Worm (Caenorhabditis elegans) whole organism, L1 larva: ENCODE measurements around the gene Y51B9A.14.
A peak's percentile ranks its signal among the peaks of the same experiment; 100 is the strongest.

Experiments
- C04F5.9 ChIP-seq: sonication (generic microtip); optimal IDR thresholded peaks from 2 replicates; lab custom pipeline; 2016; ENCODE audit warnings: missing genetic modification characterization, missing compliant biosample characterization
- C34B4.2 ChIP-seq: sonication (generic microtip); optimal IDR thresholded peaks from 2 replicates; lab custom pipeline; 2017; ENCODE audit warnings: mild to moderate bottlenecking, missing genetic modification characterization, missing compliant biosample characterization
- F16B12.6 ChIP-seq: fragments of 150-350 bp; optimal IDR thresholded peaks from 2 replicates; lab custom pipeline; 2014; ENCODE audit warnings: missing biosample characterization, missing genetic modification characterization
- alr-1 ChIP-seq: fragments of 200-800 bp; sonication (Bioruptor generic); optimal IDR thresholded peaks from 2 replicates; lab custom pipeline; 2018; ENCODE audit warnings: borderline replicate concordance, mild to moderate bottlenecking, missing genetic modification characterization, missing compliant biosample characterization
- ceh-63 ChIP-seq: fragments of 200-800 bp; sonication (Bioruptor generic); optimal IDR thresholded peaks from 2 replicates; lab custom pipeline; 2018; ENCODE audit warnings: mild to moderate bottlenecking, missing genetic modification characterization, missing compliant biosample characterization
- ceh-8 ChIP-seq: fragments of 200-800 bp; sonication (Bioruptor generic); optimal IDR thresholded peaks from 2 replicates; lab custom pipeline; 2018; ENCODE audit warnings: mild to moderate bottlenecking, missing genetic modification characterization, moderate library complexity, missing compliant biosample characterization
- ceh-82 ChIP-seq, 3 experiments: fragments of 150-350 bp in 1 of 3; sonication (generic microtip) in 2 of 3; optimal IDR thresholded peaks; 2 replicates each; lab custom pipeline; 2014 to 2017; ENCODE audit warnings: missing biosample characterization in 3 of 3, missing genetic modification characterization in 3 of 3
- ceh-90 ChIP-seq: sonication (generic microtip); optimal IDR thresholded peaks from 2 replicates; lab custom pipeline; 2016; ENCODE audit warnings: missing genetic modification characterization, missing compliant biosample characterization
- dsc-1 ChIP-seq: sonication (generic microtip); optimal IDR thresholded peaks from 2 replicates; lab custom pipeline; 2016; ENCODE audit warnings: mild to moderate bottlenecking, missing genetic modification characterization, missing compliant biosample characterization
- efl-3 ChIP-seq: fragments of 200-800 bp; sonication (Bioruptor generic); optimal IDR thresholded peaks from 2 replicates; lab custom pipeline; 2018; ENCODE audit warnings: mild to moderate bottlenecking, missing genetic modification characterization, missing compliant biosample characterization
- egl-13 ChIP-seq: sonication (generic microtip); optimal IDR thresholded peaks from 2 replicates; lab custom pipeline; 2016; ENCODE audit warnings: missing genotype, missing genetic modification reagents, missing genetic modification characterization, missing compliant biosample characterization
- egl-27 ChIP-seq, 2 experiments: fragments of 150-350 bp in 1 of 2; sonication (generic microtip); optimal IDR thresholded peaks; 3 replicates each; lab custom pipeline; 2017 to 2018; ENCODE audit warnings: missing biosample characterization in 2 of 2, missing genetic modification characterization in 2 of 2, missing genetic modification reagents in 2 of 2
- elt-2 ChIP-seq: sonication (generic microtip); optimal IDR thresholded peaks from 2 replicates; lab custom pipeline; 2016; ENCODE audit warnings: missing genetic modification characterization, mild to moderate bottlenecking, inconsistent platforms, missing compliant biosample characterization, missing genetic modification reagents
- elt-3 ChIP-seq, 6 experiments: fragments of 150-350 bp in 1 of 6; sonication (generic microtip); optimal IDR thresholded peaks; 2 replicates each; lab custom pipeline; 2017 to 2018; ENCODE audit warnings: missing biosample characterization in 6 of 6, missing genetic modification characterization in 6 of 6, inconsistent platforms in 1 of 6
- grh-1 ChIP-seq: fragments of 200-800 bp; sonication (Bioruptor generic); IDR thresholded peaks from 2 replicates; pipeline ENCODE4 v1.3.6; 2022; ENCODE audit warnings: missing genetic modification reagents, missing genetic modification characterization, missing compliant biosample characterization
- hlh-4 ChIP-seq: sonication (generic microtip); optimal IDR thresholded peaks from 2 replicates; lab custom pipeline; 2016; ENCODE audit warnings: mild to moderate bottlenecking, missing genetic modification characterization, missing compliant biosample characterization
- hpl-2 ChIP-seq: fragments of 150-350 bp; optimal IDR thresholded peaks from 2 replicates; lab custom pipeline; 2014; ENCODE audit warnings: missing biosample characterization, missing genetic modification reagents, missing genetic modification characterization
- irx-1 ChIP-seq: sonication (generic microtip); optimal IDR thresholded peaks from 2 replicates; lab custom pipeline; 2016; ENCODE audit warnings: missing genetic modification characterization, missing compliant biosample characterization
- jun-1 ChIP-seq: fragments of 150-350 bp; optimal IDR thresholded peaks from 2 replicates; lab custom pipeline; 2014; ENCODE audit warnings: missing biosample characterization, missing genetic modification reagents, missing genetic modification characterization
- lin-15B ChIP-seq: fragments of 150-350 bp; sonication (generic microtip); optimal IDR thresholded peaks from 3 replicates; lab custom pipeline; 2014; ENCODE audit warnings: missing biosample characterization, missing genetic modification characterization
- mab-9 ChIP-seq: fragments of 200-800 bp; sonication (Bioruptor generic); IDR thresholded peaks from 2 replicates; pipeline ENCODE4 v1.3.6; 2022; ENCODE audit warnings: missing genetic modification reagents, missing genetic modification characterization, missing compliant biosample characterization
- mep-1 ChIP-seq: fragments of 150-350 bp; optimal IDR thresholded peaks from 2 replicates; lab custom pipeline; 2014; ENCODE audit warnings: missing biosample characterization, missing genetic modification characterization
- nhr-12 ChIP-seq: sonication (generic microtip); optimal IDR thresholded peaks from 2 replicates; lab custom pipeline; 2017; ENCODE audit warnings: missing biosample characterization, missing genetic modification characterization
- nhr-237 ChIP-seq: fragments of 150-350 bp; optimal IDR thresholded peaks from 2 replicates; lab custom pipeline; 2014; ENCODE audit warnings: missing biosample characterization, missing genetic modification characterization
- nhr-28 ChIP-seq: fragments of 150-350 bp; optimal IDR thresholded peaks from 2 replicates; lab custom pipeline; 2014; ENCODE audit warnings: missing biosample characterization, missing genetic modification characterization
- nhr-47 ChIP-seq: sonication (generic microtip); optimal IDR thresholded peaks from 2 replicates; lab custom pipeline; 2016; ENCODE audit warnings: mild to moderate bottlenecking, missing genetic modification characterization, moderate library complexity, missing compliant biosample characterization
- nhr-71 ChIP-seq: sonication (generic microtip); optimal IDR thresholded peaks from 2 replicates; lab custom pipeline; 2016; ENCODE audit warnings: mild to moderate bottlenecking, missing genetic modification characterization, moderate library complexity, missing compliant biosample characterization
- nhr-77 ChIP-seq: fragments of 150-350 bp; optimal IDR thresholded peaks from 2 replicates; lab custom pipeline; 2014; ENCODE audit warnings: missing biosample characterization, missing genetic modification characterization
- nhr-84 ChIP-seq: sonication (generic microtip); optimal IDR thresholded peaks from 2 replicates; lab custom pipeline; 2017; ENCODE audit warnings: missing biosample characterization, missing genetic modification characterization
- pax-3 ChIP-seq: fragments of 200-800 bp; sonication (Bioruptor generic); optimal IDR thresholded peaks from 2 replicates; lab custom pipeline; 2018; ENCODE audit warnings: mild to moderate bottlenecking, missing genetic modification characterization, moderate library complexity, missing compliant biosample characterization
- rnt-1 ChIP-seq: sonication (generic microtip); optimal IDR thresholded peaks from 2 replicates; lab custom pipeline; 2016; ENCODE audit warnings: mild to moderate bottlenecking, missing genetic modification characterization, moderate library complexity, missing compliant biosample characterization
- skn-1 ChIP-seq: fragments of 150-350 bp; optimal IDR thresholded peaks from 2 replicates; lab custom pipeline; 2014; ENCODE audit warnings: missing biosample characterization, missing genetic modification characterization
- snpc-4 ChIP-seq: fragments of 150-350 bp; optimal IDR thresholded peaks from 2 replicates; lab custom pipeline; 2014; ENCODE audit warnings: missing biosample characterization, missing genetic modification characterization
- snu-23 ChIP-seq: sonication (generic microtip); optimal IDR thresholded peaks from 2 replicates; lab custom pipeline; 2016; ENCODE audit warnings: missing genetic modification characterization, missing compliant biosample characterization
- sptf-1 ChIP-seq: fragments of 150-350 bp; optimal IDR thresholded peaks from 2 replicates; lab custom pipeline; 2014; ENCODE audit warnings: missing biosample characterization, missing genetic modification characterization
- sup-37 ChIP-seq: fragments of 200-800 bp; sonication (Bioruptor generic); optimal IDR thresholded peaks from 2 replicates; lab custom pipeline; 2018; ENCODE audit warnings: mild to moderate bottlenecking, missing genetic modification characterization, missing compliant biosample characterization
- tlp-1 ChIP-seq: fragments of 150-350 bp; optimal IDR thresholded peaks from 2 replicates; lab custom pipeline; 2014; ENCODE audit warnings: missing biosample characterization, missing genetic modification characterization
- vab-15 ChIP-seq: sonication (generic microtip); optimal IDR thresholded peaks from 2 replicates; lab custom pipeline; 2017; ENCODE audit warnings: missing genotype, mild to moderate bottlenecking, missing genetic modification characterization, missing compliant biosample characterization
- zip-4 ChIP-seq: fragments of 200-800 bp; sonication (Bioruptor generic); optimal IDR thresholded peaks from 2 replicates; lab custom pipeline; 2018; ENCODE audit warnings: mild to moderate bottlenecking, missing genetic modification characterization, moderate library complexity, missing compliant biosample characterization
- ztf-11 ChIP-seq, 2 experiments: sonication (generic microtip); optimal IDR thresholded peaks; 2 replicates each; lab custom pipeline; 2016 to 2017; ENCODE audit warnings: missing genetic modification characterization in 2 of 2, missing biosample characterization in 1 of 2, missing compliant biosample characterization in 1 of 2
- ztf-4 ChIP-seq: fragments of 150-350 bp; optimal IDR thresholded peaks from 2 replicates; lab custom pipeline; 2014; ENCODE audit warnings: missing biosample characterization, missing genetic modification characterization

Gene Y51B9A.14

ce11 chrII:9378174-9378573, 20.1 kb downstream of the Y51B9A.14 start:
- TF ChIP-seq tlp-1 (tag; lab: Kevin White, UChicago) (no peak), elt-2 (peak; percentile 20)

- TF ChIP-seq snpc-4 (tag; lab: Kevin White, UChicago) (no peak), hpl-2 (GFP tag; lab: Kevin White, UChicago) (no peak), C04F5.9 (no peak), vab-15 (tag; lab: Kevin White, UChicago) (no peak), ztf-4 (tag; lab: Kevin White, UChicago) (no peak), egl-27 (tag; optimal IDR thresholded peaks at IDR 0.05; lab: Kevin White, UChicago) (no peak), pax-3 (tag; lab: Kevin White, UChicago) (no peak), mep-1 (tag; lab: Kevin White, UChicago) (no peak), nhr-28 (tag; lab: Kevin White, UChicago) (no peak), nhr-84 (tag; lab: Kevin White, UChicago) (no peak), sptf-1 (no peak), irx-1 (tag; lab: Kevin White, UChicago) (no peak), nhr-71 (no peak), snu-23 (GFP tag; lab: Kevin White, UChicago) (no peak), dsc-1 (tag; lab: Kevin White, UChicago) (no peak), C34B4.2 (tag; lab: Kevin White, UChicago) (no peak), efl-3 (GFP tag; lab: Kevin White, UChicago) (no peak)
These were observed 21.1 kb downstream of the Y51B9A.14 start, which contains the start of gene C06C3.10 for ce11 chrII:9377158-9377557. Gene C06C3.10 (minus strand): TSS chrII:9377258.

- no peak for TF ChIP-seq nhr-12 (tag; lab: Kevin White, UChicago)
- TF ChIP-seq nhr-77 (tag; lab: Kevin White, UChicago) = no peak
- no peak for TF ChIP-seq F16B12.6
- TF ChIP-seq egl-13 (tag; lab: Kevin White, UChicago) = no peak
- no peak for TF ChIP-seq zip-4
- TF ChIP-seq mep-1 (tag; lab: Kevin White, UChicago) = no peak
- TF ChIP-seq mab-9 (GFP tag; lab: Robert Waterston, UW) = no peak
- no peak for TF ChIP-seq nhr-47
- no peak for TF ChIP-seq tlp-1 (tag; lab: Kevin White, UChicago)
- TF ChIP-seq sup-37 = no peak
- no peak for TF ChIP-seq efl-3 (GFP tag; lab: Kevin White, UChicago)
- TF ChIP-seq alr-1 (tag; lab: Kevin White, UChicago) = no peak
- no peak for TF ChIP-seq ceh-63 (GFP tag; lab: Kevin White, UChicago)
- no peak for TF ChIP-seq nhr-84 (tag; lab: Kevin White, UChicago)
- no peak for TF ChIP-seq skn-1 (tag; lab: Kevin White, UChicago)
- TF ChIP-seq ztf-11 (tag; optimal IDR thresholded peaks at IDR 0.05; lab: Kevin White, UChicago) = no peak
- TF ChIP-seq sptf-1 = no peak
These were observed 23.5 kb downstream of the Y51B9A.14 start, which contains the start of gene C06C3.12 for ce11 chrII:9374807-9375206. Gene C06C3.12 (plus strand): TSS chrII:9375107.

ce11 chrII:9372991-9373390, 25.3 kb downstream of the Y51B9A.14 start, which contains the start of gene C06C3.4:
Gene C06C3.4 (plus strand): TSS chrII:9373291.
- TF ChIP-seq elt-3 (tag; optimal IDR thresholded peaks at IDR 0.05; lab: Kevin White, UChicago) (no peak), ceh-8 (GFP tag; lab: Kevin White, UChicago) (no peak), hlh-4 (tag; lab: Kevin White, UChicago) (no peak), rnt-1 (tag; lab: Kevin White, UChicago) (no peak), nhr-237 (tag; lab: Kevin White, UChicago) (no peak), jun-1 (no peak), C34B4.2 (tag; lab: Kevin White, UChicago) (no peak), ceh-90 (no peak), grh-1 (GFP tag; lab: Robert Waterston, UW) (no peak), lin-15B (no peak), ceh-82 (tag; optimal IDR thresholded peaks at IDR 0.05; lab: Kevin White, UChicago) (no peak), sup-37 (no peak)
